Fruit fly (Drosophila melanogaster) Kc167 (cell line): ENCODE data around the gene Chd64.

Experiments used
- h ChIP-seq: fragments of >200 bp; optimal IDR thresholded peaks from 3 replicates; lab custom pipeline; 2018; ENCODE audit warnings: missing external identifiers
- ttk ChIP-seq: sonication (Bioruptor generic); optimal IDR thresholded peaks from 2 replicates; lab custom pipeline; 2017; ENCODE audit warnings: missing external identifiers

dm6 chr3L:4107120-4107519, 15.1 kb downstream of the Chd64 start:
- TF ChIP-seq h (lab: Kevin White, UChicago) (no peak), ttk (lab: Kevin White, UChicago) (no peak)
